Worm (Caenorhabditis elegans): Measurements from ENCODE around the gene dlc-4.
A peak's percentile ranks its signal among the peaks of the same experiment; 100 is the strongest.

dlc-4 gene

DNA sequence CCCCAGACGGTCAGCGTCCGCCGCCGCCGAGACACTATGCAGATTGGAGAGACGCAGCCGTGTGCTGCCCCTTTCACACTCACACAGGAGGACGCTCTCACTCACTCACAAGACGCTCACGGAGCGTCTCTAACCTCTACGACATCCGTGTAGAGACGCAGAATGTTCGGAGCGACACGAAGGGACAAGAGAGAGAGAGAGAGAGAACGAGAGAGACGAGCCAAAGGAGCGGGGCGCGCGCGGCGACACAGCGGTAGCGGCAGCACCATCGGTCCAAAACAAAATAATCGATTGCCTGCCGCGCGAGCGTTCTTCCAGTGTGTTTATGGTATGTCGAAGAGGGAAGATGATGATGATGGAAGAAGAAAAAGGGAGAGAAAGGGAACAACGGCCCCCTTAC, 49.3 kb downstream of the dlc-4 start:
- TF ChIP-seq dve-1 (tag; optimal IDR thresholded peaks at IDR 0.05) (peak; percentile 78), tbx-7 (tag; optimal IDR thresholded peaks at IDR 0.05) (peak; percentile 27), K09A11.1 (tag; optimal IDR thresholded peaks at IDR 0.05; ENCODE audit: insufficient read depth) (peak; percentile 75), hlh-6 (tag; optimal IDR thresholded peaks at IDR 0.05) (no peak), pqm-1 (tag; optimal IDR thresholded peaks at IDR 0.05) (peak; percentile 17), unc-42 (tag; optimal IDR thresholded peaks at IDR 0.05) (peak; percentile 39), ceh-30 (tag; optimal IDR thresholded peaks at IDR 0.05) (peak; percentile 41), rnt-1 (tag; optimal IDR thresholded peaks at IDR 0.05) (peak; percentile 88), ceh-18 (tag; optimal IDR thresholded peaks at IDR 0.05) (peak; percentile 77), ceh-24 (tag; optimal IDR thresholded peaks at IDR 0.05) (no peak), ceh-14 (tag; optimal IDR thresholded peaks at IDR 0.05) (peak; percentile 48), lin-11 (tag; optimal IDR thresholded peaks at IDR 0.05) (no peak), ceh-48 (tag; optimal IDR thresholded peaks at IDR 0.05) (peak; percentile 95), Y22D7AL.16 (tag; optimal IDR thresholded peaks at IDR 0.05) (no peak), syd-9 (tag; optimal IDR thresholded peaks at IDR 0.05) (peak; percentile 64), unc-86 (tag; optimal IDR thresholded peaks at IDR 0.05) (no peak), unc-3 (GFP tag; conservative IDR thresholded peaks at IDR 0.05) (no peak), unc-3 (tag; optimal IDR thresholded peaks at IDR 0.05) (no peak), ets-4 (tag; optimal IDR thresholded peaks at IDR 0.05) (peak; percentile 80), ceh-2 (tag; optimal IDR thresholded peaks at IDR 0.05) (peak; percentile 49), F13H6.1 (tag; optimal IDR thresholded peaks at IDR 0.05) (peak; percentile 62), nfya-1 (tag; optimal IDR thresholded peaks at IDR 0.05) (peak; percentile 84), mec-3 (tag; optimal IDR thresholded peaks at IDR 0.05; ENCODE audit: borderline replicate concordance) (no peak), eyg-1 (tag; optimal IDR thresholded peaks at IDR 0.05) (peak; percentile 42), hlh-30 (tag; optimal IDR thresholded peaks at IDR 0.05; ENCODE audit: insufficient read depth) (peak; percentile 80), pha-2 (tag; optimal IDR thresholded peaks at IDR 0.05) (no peak), fkh-6 (tag; optimal IDR thresholded peaks at IDR 0.05) (peak; percentile 45), fax-1 (tag; optimal IDR thresholded peaks at IDR 0.05) (peak; percentile 19), fkh-10 (GFP tag; optimal IDR thresholded peaks at IDR 0.05) (no peak), sdc-2 (tag; optimal IDR thresholded peaks at IDR 0.05) (peak; percentile 60), pag-3 (tag; optimal IDR thresholded peaks at IDR 0.05; ENCODE audit: borderline replicate concordance) (no peak), T23F11.4 (GFP tag; optimal IDR thresholded peaks at IDR 0.05) (peak; percentile 6), pros-1 (tag; optimal IDR thresholded peaks at IDR 0.05) (peak; percentile 96), ztf-16 (tag; optimal IDR thresholded peaks at IDR 0.05) (peak; percentile 11), ceh-34 (tag; optimal IDR thresholded peaks at IDR 0.05) (peak; percentile 80), ref-2 (tag; optimal IDR thresholded peaks at IDR 0.05) (peak; percentile 90), unc-55 (GFP tag; optimal IDR thresholded peaks at IDR 0.05) (peak; percentile 86), ceh-19 (GFP tag; optimal IDR thresholded peaks at IDR 0.05) (peak; percentile 34), ceh-31 (tag; optimal IDR thresholded peaks at IDR 0.05) (peak; percentile 89), nhr-232 (tag; optimal IDR thresholded peaks at IDR 0.05) (no peak), ceh-45 (GFP tag; IDR thresholded peaks at IDR 0.05) (no peak), elt-4 (tag; optimal IDR thresholded peaks at IDR 0.05) (no peak), ceh-22 (tag; optimal IDR thresholded peaks at IDR 0.05) (no peak), tbx-2 (tag; optimal IDR thresholded peaks at IDR 0.05) (peak; percentile 92), C08G9.2 (tag; optimal IDR thresholded peaks at IDR 0.05) (peak; percentile 58)

DNA sequence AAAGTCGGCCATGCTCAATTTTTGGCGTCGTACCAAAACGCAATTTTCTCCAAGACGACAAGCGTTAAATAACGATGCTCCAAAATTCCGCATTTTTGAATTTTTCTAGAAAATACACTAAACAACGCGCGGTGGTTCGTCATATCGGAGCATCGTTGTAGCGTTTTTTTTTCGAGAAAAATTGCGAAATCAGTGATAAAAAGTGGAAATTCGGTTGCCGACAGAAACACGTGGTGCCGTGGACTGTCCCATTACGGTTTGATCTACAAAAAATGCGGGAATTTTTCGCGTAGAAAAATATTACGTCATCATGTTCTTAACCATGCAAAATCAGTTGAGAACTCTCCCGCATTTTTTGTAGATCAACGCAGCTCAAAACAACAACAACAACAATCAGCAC, 49.9 kb downstream of the dlc-4 start:
- TF ChIP-seq C38D4.7 (GFP tag; optimal IDR thresholded peaks at IDR 0.05) (no peak), elt-2 (tag; optimal IDR thresholded peaks at IDR 0.05) (no peak), hlh-30 (tag; optimal IDR thresholded peaks at IDR 0.05; ENCODE audit: insufficient read depth) (no peak), unc-42 (tag; optimal IDR thresholded peaks at IDR 0.05) (no peak)

Measured in whole organism, late embryonic.